Worm (Caenorhabditis elegans): ENCODE results near the gene tig-3.

- TF ChIP-seq lsy-12 (tag; optimal IDR thresholded peaks at IDR 0.05) (no peak), nhr-12 (tag; optimal IDR thresholded peaks at IDR 0.05) (no peak), ceh-9 (tag; optimal IDR thresholded peaks at IDR 0.05) (no peak), nhr-25 (tag; optimal IDR thresholded peaks at IDR 0.05) (peak; percentile 77), lin-39 (tag; optimal IDR thresholded peaks at IDR 0.05) (peak; percentile 15), zag-1 (tag; optimal IDR thresholded peaks at IDR 0.05) (no peak), hmg-11 (tag; optimal IDR thresholded peaks at IDR 0.05) (no peak), ceh-82 (tag; optimal IDR thresholded peaks at IDR 0.05) (no peak), unc-62 (GFP tag; optimal IDR thresholded peaks at IDR 0.05) (no peak), nhr-77 (tag; optimal IDR thresholded peaks at IDR 0.05) (no peak), unc-39 (tag; optimal IDR thresholded peaks at IDR 0.05) (no peak), nhr-28 (tag; optimal IDR thresholded peaks at IDR 0.05) (no peak)
These were observed 46.2 kb downstream of the tig-3 start for ce11 chrII:15205346-15205745.
